Worm (Caenorhabditis elegans) whole organism, L1 larva: ENCODE results near the gene rps-11.
A peak's percentile ranks its signal among the peaks of the same experiment; 100 is the strongest.

Experiments used
- C04F5.9 ChIP-seq: sonication (generic microtip); optimal IDR thresholded peaks from 2 replicates; lab custom pipeline; 2016; ENCODE audit warnings: missing genetic modification characterization, missing compliant biosample characterization
- C16A3.4 ChIP-seq: fragments of 150-350 bp; optimal IDR thresholded peaks from 2 replicates; lab custom pipeline; 2014; ENCODE audit warnings: missing biosample characterization, missing genetic modification characterization
- C34B4.2 ChIP-seq: sonication (generic microtip); optimal IDR thresholded peaks from 2 replicates; lab custom pipeline; 2017; ENCODE audit warnings: mild to moderate bottlenecking, missing genetic modification characterization, missing compliant biosample characterization
- F16B12.6 ChIP-seq: fragments of 150-350 bp; optimal IDR thresholded peaks from 2 replicates; lab custom pipeline; 2014; ENCODE audit warnings: missing biosample characterization, missing genetic modification characterization
- aha-1 ChIP-seq: fragments of 150-350 bp; optimal IDR thresholded peaks from 2 replicates; lab custom pipeline; 2014; ENCODE audit warnings: missing biosample characterization, missing genetic modification characterization
- alr-1 ChIP-seq: fragments of 200-800 bp; sonication (Bioruptor generic); optimal IDR thresholded peaks from 2 replicates; lab custom pipeline; 2018; ENCODE audit warnings: borderline replicate concordance, mild to moderate bottlenecking, missing genetic modification characterization, missing compliant biosample characterization
- aly-2 ChIP-seq: fragments of 150-350 bp; optimal IDR thresholded peaks from 2 replicates; lab custom pipeline; 2014; ENCODE audit warnings: missing biosample characterization, missing genetic modification characterization
- ama-1 ChIP-seq: fragments of 150-350 bp; optimal IDR thresholded peaks from 2 replicates; lab custom pipeline; 2014
- blmp-1 ChIP-seq: fragments of 150-350 bp; optimal IDR thresholded peaks from 2 replicates; lab custom pipeline; 2014; ENCODE audit warnings: missing biosample characterization, missing genetic modification characterization
- ceh-8 ChIP-seq: fragments of 200-800 bp; sonication (Bioruptor generic); optimal IDR thresholded peaks from 2 replicates; lab custom pipeline; 2018; ENCODE audit warnings: mild to moderate bottlenecking, missing genetic modification characterization, moderate library complexity, missing compliant biosample characterization
- ceh-82 ChIP-seq, 3 experiments: fragments of 150-350 bp in 1 of 3; sonication (generic microtip) in 2 of 3; optimal IDR thresholded peaks; 2 replicates each; lab custom pipeline; 2014 to 2017; ENCODE audit warnings: missing biosample characterization in 3 of 3, missing genetic modification characterization in 3 of 3
- ceh-90 ChIP-seq: sonication (generic microtip); optimal IDR thresholded peaks from 2 replicates; lab custom pipeline; 2016; ENCODE audit warnings: missing genetic modification characterization, missing compliant biosample characterization
- ces-1 ChIP-seq: fragments of 150-350 bp; optimal IDR thresholded peaks from 2 replicates; lab custom pipeline; 2014; ENCODE audit warnings: missing biosample characterization, missing genetic modification reagents, missing genetic modification characterization
- dpl-1 ChIP-seq, 3 experiments: fragments of 150-350 bp in 2 of 3; sonication (generic microtip) in 1 of 3; optimal IDR thresholded peaks; 2 replicates each; lab custom pipeline; 2014 to 2017; ENCODE audit warnings: missing biosample characterization in 3 of 3, missing genetic modification characterization in 3 of 3, missing genetic modification reagents in 3 of 3
- efl-1 ChIP-seq, 4 experiments: fragments of 150-350 bp; optimal IDR thresholded peaks in 3 of 4; peaks in 1 of 4; 1 replicate in 1 of 4; 2 replicates in 3 of 4; lab custom pipeline; 2014; ENCODE audit warnings: missing biosample characterization in 2 of 4, missing genetic modification characterization in 2 of 4, missing genetic modification reagents in 2 of 4
- efl-3 ChIP-seq: fragments of 200-800 bp; sonication (Bioruptor generic); optimal IDR thresholded peaks from 2 replicates; lab custom pipeline; 2018; ENCODE audit warnings: mild to moderate bottlenecking, missing genetic modification characterization, missing compliant biosample characterization
- egl-13 ChIP-seq: sonication (generic microtip); optimal IDR thresholded peaks from 2 replicates; lab custom pipeline; 2016; ENCODE audit warnings: missing genotype, missing genetic modification reagents, missing genetic modification characterization, missing compliant biosample characterization
- egl-27 ChIP-seq, 2 experiments: fragments of 150-350 bp in 1 of 2; sonication (generic microtip); optimal IDR thresholded peaks; 3 replicates each; lab custom pipeline; 2017 to 2018; ENCODE audit warnings: missing biosample characterization in 2 of 2, missing genetic modification characterization in 2 of 2, missing genetic modification reagents in 2 of 2
- elt-3 ChIP-seq, 6 experiments: fragments of 150-350 bp in 1 of 6; sonication (generic microtip); optimal IDR thresholded peaks; 2 replicates each; lab custom pipeline; 2017 to 2018; ENCODE audit warnings: missing biosample characterization in 6 of 6, missing genetic modification characterization in 6 of 6, inconsistent platforms in 1 of 6
- fos-1 ChIP-seq: fragments of 150-350 bp; optimal IDR thresholded peaks from 2 replicates; lab custom pipeline; 2014; ENCODE audit warnings: missing biosample characterization, missing genetic modification characterization
- grh-1 ChIP-seq: fragments of 200-800 bp; sonication (Bioruptor generic); IDR thresholded peaks from 2 replicates; pipeline ENCODE4 v1.3.6; 2022; ENCODE audit warnings: missing genetic modification reagents, missing genetic modification characterization, missing compliant biosample characterization
- hlh-17 ChIP-seq: fragments of 200-800 bp; sonication (Bioruptor generic); optimal IDR thresholded peaks from 2 replicates; lab custom pipeline; 2018; ENCODE audit warnings: missing genetic modification characterization, mild to moderate bottlenecking, missing compliant biosample characterization, moderate library complexity, borderline replicate concordance
- hlh-4 ChIP-seq: sonication (generic microtip); optimal IDR thresholded peaks from 2 replicates; lab custom pipeline; 2016; ENCODE audit warnings: mild to moderate bottlenecking, missing genetic modification characterization, missing compliant biosample characterization
- irx-1 ChIP-seq: sonication (generic microtip); optimal IDR thresholded peaks from 2 replicates; lab custom pipeline; 2016; ENCODE audit warnings: missing genetic modification characterization, missing compliant biosample characterization
- lin-15B ChIP-seq: fragments of 150-350 bp; sonication (generic microtip); optimal IDR thresholded peaks from 3 replicates; lab custom pipeline; 2014; ENCODE audit warnings: missing biosample characterization, missing genetic modification characterization
- lin-35 ChIP-seq, 2 experiments: fragments of 150-350 bp; optimal IDR thresholded peaks; 2 replicates each; lab custom pipeline; 2014; ENCODE audit warnings: missing biosample characterization in 2 of 2, missing genetic modification characterization in 2 of 2, missing genetic modification reagents in 2 of 2
- lin-39 ChIP-seq: fragments of 150-350 bp; optimal IDR thresholded peaks from 2 replicates; lab custom pipeline; 2014; ENCODE audit warnings: missing biosample characterization, missing genetic modification reagents, missing genetic modification characterization
- lsy-2 ChIP-seq, 2 experiments: fragments of 150-350 bp; optimal IDR thresholded peaks; 2 replicates each; lab custom pipeline; 2014; ENCODE audit warnings: missing biosample characterization in 2 of 2, missing genetic modification characterization in 2 of 2
- nhr-19 ChIP-seq: fragments of 200-800 bp; sonication (Bioruptor generic); conservative IDR thresholded peaks from 2 replicates; pipeline ENCODE4 v1.3.6; 2022; ENCODE audit warnings: missing genetic modification characterization, missing compliant biosample characterization
- nhr-20 ChIP-seq: sonication (generic microtip); optimal IDR thresholded peaks from 2 replicates; lab custom pipeline; 2016; ENCODE audit warnings: mild to moderate bottlenecking, missing genetic modification characterization, missing compliant biosample characterization
- nhr-237 ChIP-seq: fragments of 150-350 bp; optimal IDR thresholded peaks from 2 replicates; lab custom pipeline; 2014; ENCODE audit warnings: missing biosample characterization, missing genetic modification characterization
- nhr-47 ChIP-seq: sonication (generic microtip); optimal IDR thresholded peaks from 2 replicates; lab custom pipeline; 2016; ENCODE audit warnings: mild to moderate bottlenecking, missing genetic modification characterization, moderate library complexity, missing compliant biosample characterization
- nhr-71 ChIP-seq: sonication (generic microtip); optimal IDR thresholded peaks from 2 replicates; lab custom pipeline; 2016; ENCODE audit warnings: mild to moderate bottlenecking, missing genetic modification characterization, moderate library complexity, missing compliant biosample characterization
- nhr-77 ChIP-seq: fragments of 150-350 bp; optimal IDR thresholded peaks from 2 replicates; lab custom pipeline; 2014; ENCODE audit warnings: missing biosample characterization, missing genetic modification characterization
- nhr-85 ChIP-seq: sonication (generic microtip); peaks from one replicate; lab custom pipeline; 2016; ENCODE audit warnings: missing genetic modification characterization, inconsistent platforms, missing compliant biosample characterization
- nhr-90 ChIP-seq: sonication (generic microtip); optimal IDR thresholded peaks from 2 replicates; lab custom pipeline; 2016; ENCODE audit warnings: mild to moderate bottlenecking, missing genetic modification characterization, missing compliant biosample characterization; ENCODE audit not compliant: poor library complexity
- pqm-1 ChIP-seq: sonication (generic microtip); optimal IDR thresholded peaks from 3 replicates; lab custom pipeline; 2017; ENCODE audit warnings: missing biosample characterization, missing genetic modification characterization
- skn-1 ChIP-seq: fragments of 150-350 bp; optimal IDR thresholded peaks from 2 replicates; lab custom pipeline; 2014; ENCODE audit warnings: missing biosample characterization, missing genetic modification characterization
- snu-23 ChIP-seq: sonication (generic microtip); optimal IDR thresholded peaks from 2 replicates; lab custom pipeline; 2016; ENCODE audit warnings: missing genetic modification characterization, missing compliant biosample characterization
- sptf-1 ChIP-seq: fragments of 150-350 bp; optimal IDR thresholded peaks from 2 replicates; lab custom pipeline; 2014; ENCODE audit warnings: missing biosample characterization, missing genetic modification characterization
- sup-37 ChIP-seq: fragments of 200-800 bp; sonication (Bioruptor generic); optimal IDR thresholded peaks from 2 replicates; lab custom pipeline; 2018; ENCODE audit warnings: mild to moderate bottlenecking, missing genetic modification characterization, missing compliant biosample characterization
- tbx-2 ChIP-seq: sonication (generic microtip); optimal IDR thresholded peaks from 2 replicates; lab custom pipeline; 2016; ENCODE audit warnings: missing genetic modification characterization, missing compliant biosample characterization
- tlp-1 ChIP-seq: fragments of 150-350 bp; optimal IDR thresholded peaks from 2 replicates; lab custom pipeline; 2014; ENCODE audit warnings: missing biosample characterization, missing genetic modification characterization
- unc-30 ChIP-seq: sonication (generic microtip); optimal IDR thresholded peaks from 2 replicates; lab custom pipeline; 2017; ENCODE audit warnings: missing biosample characterization, missing genetic modification characterization
- unc-86 ChIP-seq: sonication (generic microtip); optimal IDR thresholded peaks from 2 replicates; lab custom pipeline; 2016; ENCODE audit warnings: missing genetic modification characterization, missing compliant biosample characterization
- unc-98 ChIP-seq: fragments of 200-800 bp; sonication (Bioruptor generic); IDR thresholded peaks from 2 replicates; pipeline ENCODE4 v1.3.6; 2022; ENCODE audit warnings: missing genetic modification characterization, missing compliant biosample characterization
- vab-15 ChIP-seq: sonication (generic microtip); optimal IDR thresholded peaks from 2 replicates; lab custom pipeline; 2017; ENCODE audit warnings: missing genotype, mild to moderate bottlenecking, missing genetic modification characterization, missing compliant biosample characterization
- xbp-1 ChIP-seq: sonication (generic microtip); optimal IDR thresholded peaks from 2 replicates; lab custom pipeline; 2016; ENCODE audit warnings: missing genetic modification characterization, missing compliant biosample characterization
- zag-1 ChIP-seq: fragments of 150-350 bp; optimal IDR thresholded peaks from 2 replicates; lab custom pipeline; 2014; ENCODE audit warnings: missing biosample characterization, missing genetic modification characterization
- zip-4 ChIP-seq: fragments of 200-800 bp; sonication (Bioruptor generic); optimal IDR thresholded peaks from 2 replicates; lab custom pipeline; 2018; ENCODE audit warnings: mild to moderate bottlenecking, missing genetic modification characterization, moderate library complexity, missing compliant biosample characterization
- ztf-11 ChIP-seq, 2 experiments: sonication (generic microtip); optimal IDR thresholded peaks; 2 replicates each; lab custom pipeline; 2016 to 2017; ENCODE audit warnings: missing genetic modification characterization in 2 of 2, missing biosample characterization in 1 of 2, missing compliant biosample characterization in 1 of 2

The rps-11 gene

DNA sequence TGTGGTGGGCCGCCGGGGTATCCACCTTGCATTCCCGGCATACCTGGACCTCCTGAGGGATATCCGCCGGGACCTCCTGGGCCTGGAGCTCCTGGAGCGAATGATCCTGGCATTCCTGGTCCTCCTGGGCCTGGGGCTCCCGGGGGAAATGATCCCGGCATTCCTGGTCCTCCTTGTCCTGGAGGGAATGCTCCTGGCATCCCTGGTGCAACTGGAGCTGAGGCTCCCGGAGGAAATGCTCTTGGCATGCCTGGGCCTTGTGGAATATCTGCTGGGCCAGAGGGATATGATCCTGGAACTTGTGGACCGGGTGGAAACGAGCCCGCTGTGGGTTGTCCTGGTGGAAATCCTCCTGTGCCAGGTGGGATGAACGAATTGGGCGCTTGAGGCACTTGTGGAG is 37.4 kb upstream of the rps-11 start (continued):
- no peak for TF ChIP-seq vab-15
- TF ChIP-seq unc-86, result no peak

ce11 chrIV:11566146-11566545 is 36.3 kb upstream of the rps-11 start, which contains the start of gene sec-24.1:
Gene sec-24.1 (minus strand): TSS chrIV:11566194.
- TF ChIP-seq zip-4 (GFP tag; lab: Kevin White, UChicago) (peak; percentile 79), skn-1 (tag; lab: Kevin White, UChicago) (peak; percentile 88), hlh-4 (tag; lab: Kevin White, UChicago) (no peak), grh-1 (GFP tag; lab: Robert Waterston, UW) (peak; percentile 87), efl-1 (optimal IDR thresholded peaks at IDR 0.05; lab: Kevin White, UChicago) (peak; percentile 93 to 97), efl-1 (GFP tag; optimal IDR thresholded peaks at IDR 0.05 in 1 of 2; lab: Kevin White, UChicago) (peak; percentile 91 to 100), C04F5.9 (tag; lab: Kevin White, UChicago) (peak; percentile 99), nhr-19 (peak; percentile 93), nhr-90 (tag; lab: Kevin White, UChicago) (peak; percentile 92), ces-1 (no peak), dpl-1 (GFP tag; optimal IDR thresholded peaks at IDR 0.05; lab: Kevin White, UChicago) (peak; percentile 91 to 95 (median 92)), unc-98 (GFP tag; lab: Robert Waterston, UW) (no peak), unc-30 (tag; lab: Kevin White, UChicago) (no peak), zag-1 (tag; lab: Kevin White, UChicago) (no peak), elt-3 (tag; optimal IDR thresholded peaks at IDR 0.05; lab: Kevin White, UChicago) (peak in 2 of 6 experiments; percentile 62 to 97), F16B12.6 (peak; percentile 60), unc-86 (peak; percentile 88), aly-2 (tag; lab: Kevin White, UChicago) (peak; percentile 73), snu-23 (GFP tag; lab: Kevin White, UChicago) (peak; percentile 97), vab-15 (no peak), alr-1 (tag; lab: Kevin White, UChicago) (no peak), sup-37 (GFP tag; lab: Kevin White, UChicago) (peak; percentile 85), ama-1 (lab: Kevin White, UChicago) (no peak), ztf-11 (tag; optimal IDR thresholded peaks at IDR 0.05; lab: Kevin White, UChicago) (peak in 1 of 2 experiments; percentile 65), C16A3.4 (peak; percentile 93), pqm-1 (no peak), nhr-47 (tag; lab: Kevin White, UChicago) (peak; percentile 95), sptf-1 (no peak), lin-39 (peak; percentile 89), blmp-1 (tag; lab: Kevin White, UChicago) (peak; percentile 28), C34B4.2 (tag; lab: Kevin White, UChicago) (peak; percentile 28), ceh-82 (tag; optimal IDR thresholded peaks at IDR 0.05; lab: Kevin White, UChicago) (peak; percentile 82 to 92 (median 91)), ceh-8 (peak; percentile 69), fos-1 (tag; lab: Kevin White, UChicago) (peak; percentile 83), egl-27 (tag; optimal IDR thresholded peaks at IDR 0.05; lab: Kevin White, UChicago) (no peak), lin-15B (tag; lab: Kevin White, UChicago) (peak; percentile 69), aha-1 (peak; percentile 52), irx-1 (tag; lab: Kevin White, UChicago) (peak; percentile 79), nhr-71 (tag; lab: Kevin White, UChicago) (peak; percentile 96), lin-35 (GFP tag; optimal IDR thresholded peaks at IDR 0.05; lab: Kevin White, UChicago) (peak; percentile 92 to 97), nhr-77 (tag; lab: Kevin White, UChicago) (peak; percentile 26), tlp-1 (tag; lab: Kevin White, UChicago) (no peak), tbx-2 (peak; percentile 93), lsy-2 (tag; optimal IDR thresholded peaks at IDR 0.05; lab: Kevin White, UChicago) (peak; percentile 99), nhr-85 (tag; lab: Kevin White, UChicago) (peak; percentile 95), efl-3 (GFP tag; lab: Kevin White, UChicago) (no peak), xbp-1 (tag; lab: Kevin White, UChicago) (peak; percentile 94), nhr-237 (tag; lab: Kevin White, UChicago) (peak; percentile 40), nhr-20 (peak; percentile 93), ceh-90 (no peak), egl-13 (tag; lab: Kevin White, UChicago) (peak; percentile 75), hlh-17 (GFP tag; lab: Kevin White, UChicago) (no peak)
